Fruit fly (Drosophila melanogaster) whole organism, pupa: ENCODE data around the gene CG13653.

Experiments used
- CG12605 ChIP-seq: fragments of 200-800 bp; sonication (Bioruptor generic); IDR thresholded peaks from 2 replicates; pipeline ENCODE4 v1.3.6; 2022; ENCODE audit warnings: missing biosample characterization, missing genetic modification characterization
- CG17806 ChIP-seq: fragments of 200-800 bp; sonication (Bioruptor generic); optimal IDR thresholded peaks from 2 replicates; lab custom pipeline; 2018; ENCODE audit warnings: missing biosample characterization, mild to moderate bottlenecking, missing genetic modification characterization, moderate library complexity
- CG32121 ChIP-seq: fragments of 200-800 bp; sonication (Bioruptor generic); IDR thresholded peaks from 2 replicates; pipeline ENCODE4 v1.3.6; 2022; ENCODE audit warnings: missing biosample characterization, missing genetic modification characterization
- CG8301 ChIP-seq: fragments of 200-800 bp; sonication (Bioruptor generic); optimal IDR thresholded peaks from 2 replicates; lab custom pipeline; 2018; ENCODE audit warnings: missing biosample characterization, mild to moderate bottlenecking, missing genetic modification characterization
- EcR ChIP-seq: fragments of 200-800 bp; sonication (Bioruptor generic); optimal IDR thresholded peaks from 3 replicates; lab custom pipeline; 2019; ENCODE audit warnings: missing biosample characterization, missing genetic modification characterization, mild to moderate bottlenecking, moderate library complexity, missing genetic modification reagents
- Ets98B ChIP-seq: fragments of 200-800 bp; sonication (Bioruptor generic); IDR thresholded peaks from 2 replicates; pipeline ENCODE4 v1.3.6; 2022; ENCODE audit warnings: missing biosample characterization, missing genetic modification characterization
- Pif1A ChIP-seq: fragments of 200-800 bp; sonication (Bioruptor generic); optimal IDR thresholded peaks from 3 replicates; lab custom pipeline; 2016; ENCODE audit warnings: missing biosample characterization, missing genetic modification characterization
- Pif1B ChIP-seq: fragments of 200-800 bp; sonication (Bioruptor generic); optimal IDR thresholded peaks from 3 replicates; lab custom pipeline; 2016; ENCODE audit warnings: missing biosample characterization, missing genetic modification characterization
- Snoo ChIP-seq: fragments of 200-800 bp; sonication (Bioruptor generic); optimal IDR thresholded peaks from 3 replicates; lab custom pipeline; 2017; ENCODE audit warnings: missing biosample characterization, mild to moderate bottlenecking, missing genetic modification characterization, inconsistent platforms
- fd96Ca ChIP-seq: fragments of 200-800 bp; sonication (Bioruptor generic); IDR thresholded peaks from 3 replicates; pipeline ENCODE4 v1.3.6; 2022; ENCODE audit warnings: missing biosample characterization, missing genetic modification characterization
- rn ChIP-seq: fragments of 200-800 bp; sonication (Bioruptor generic); IDR thresholded peaks from 2 replicates; pipeline ENCODE4 v1.3.6; 2022; ENCODE audit warnings: missing biosample characterization, missing genetic modification characterization

dm6 chr3R:25215997-25216396, 20.7 kb downstream of the CG13653 start, which contains the start of gene CG31106:
- TF ChIP-seq fd96Ca (no peak), Pif1A (GFP tag; lab: Kevin White, UChicago) (no peak), Pif1B (GFP tag; lab: Kevin White, UChicago) (no peak), CG32121 (GFP tag; lab: Robert Waterston, UW) (no peak), CG12605 (no peak), Ets98B (GFP tag; lab: Robert Waterston, UW) (no peak), Snoo (tag; lab: Kevin White, UChicago) (no peak), rn (GFP tag; lab: Robert Waterston, UW) (no peak), CG17806 (tag; lab: Kevin White, UChicago) (no peak), CG8301 (tag; lab: Kevin White, UChicago) (no peak), EcR (no peak)
